Worm (Caenorhabditis elegans) whole organism, young adult: ENCODE results near the gene T06C12.12.

Experiments used
- F49E8.2 ChIP-seq: sonication (generic microtip); optimal IDR thresholded peaks from 3 replicates; lab custom pipeline; 2017; ENCODE audit warnings: missing genetic modification characterization, mild to moderate bottlenecking, missing compliant biosample characterization, antibody characterized with exemption, moderate library complexity; ENCODE audit not compliant: insufficient read depth
- Y67H2A.10 ChIP-seq: fragments of 200-800 bp; sonication (Bioruptor generic); conservative IDR thresholded peaks from 2 replicates; pipeline ENCODE4 v1.3.6; 2022; ENCODE audit warnings: missing genetic modification reagents, missing genetic modification characterization, missing compliant biosample characterization
- ama-1 ChIP-seq, 3 experiments: fragments of 150-350 bp in 1 of 3; sonication (generic microtip) in 2 of 3; optimal IDR thresholded peaks; 2 replicates each; lab custom pipeline; 2014 to 2018; ENCODE audit warnings: missing biosample characterization in 2 of 3, missing genetic modification characterization in 2 of 3, missing genetic modification reagents in 2 of 3
- aptf-2 ChIP-seq: fragments of 200-800 bp; sonication (Bioruptor generic); conservative IDR thresholded peaks from 2 replicates; pipeline ENCODE4 v1.3.6; 2022; ENCODE audit warnings: missing genetic modification reagents, missing genetic modification characterization, missing compliant biosample characterization
- aptf-3 ChIP-seq: fragments of 200-800 bp; sonication (Bioruptor generic); IDR thresholded peaks from 2 replicates; pipeline ENCODE4 v1.3.6; 2022; ENCODE audit warnings: missing genetic modification characterization, missing compliant biosample characterization
- ccch-3 ChIP-seq: fragments of 200-800 bp; sonication (Bioruptor generic); optimal IDR thresholded peaks from 2 replicates; lab custom pipeline; 2018; ENCODE audit warnings: mild to moderate bottlenecking, missing genetic modification characterization, missing compliant biosample characterization
- ceh-40 ChIP-seq: fragments of 200-800 bp; sonication (Bioruptor generic); IDR thresholded peaks from 2 replicates; pipeline ENCODE4 v1.3.6; 2022; ENCODE audit warnings: missing genetic modification characterization, missing compliant biosample characterization
- egl-18 ChIP-seq: fragments of 200-800 bp; sonication (Bioruptor generic); IDR thresholded peaks from 2 replicates; pipeline ENCODE4 v1.3.6; 2022; ENCODE audit warnings: missing genetic modification reagents, missing genetic modification characterization, missing compliant biosample characterization
- ekl-4 ChIP-seq: fragments of 200-800 bp; sonication (Bioruptor generic); IDR thresholded peaks from 2 replicates; pipeline ENCODE4 v1.3.6; 2022; ENCODE audit warnings: missing genetic modification reagents, missing genetic modification characterization, missing compliant biosample characterization
- hlh-12 ChIP-seq: sonication (generic microtip); optimal IDR thresholded peaks from 2 replicates; lab custom pipeline; 2016; ENCODE audit warnings: missing genetic modification characterization, missing compliant biosample characterization
- let-526 ChIP-seq: fragments of 200-800 bp; sonication (Bioruptor generic); IDR thresholded peaks from 2 replicates; pipeline ENCODE4 v1.3.6; 2022; ENCODE audit warnings: missing genetic modification reagents, missing genetic modification characterization, missing compliant biosample characterization
- lin-54 ChIP-seq: fragments of 200-800 bp; sonication (Bioruptor generic); optimal IDR thresholded peaks from 2 replicates; lab custom pipeline; 2018; ENCODE audit warnings: mild to moderate bottlenecking, missing genetic modification characterization, missing compliant biosample characterization
- lsy-27 ChIP-seq: sonication (generic microtip); optimal IDR thresholded peaks from 2 replicates; lab custom pipeline; 2017; ENCODE audit warnings: missing genetic modification characterization, mild to moderate bottlenecking, missing compliant biosample characterization, antibody characterized with exemption, missing genotype, borderline replicate concordance; ENCODE audit not compliant: insufficient read depth
- madf-10 ChIP-seq: sonication (generic microtip); optimal IDR thresholded peaks from 2 replicates; lab custom pipeline; 2016; ENCODE audit warnings: mild to moderate bottlenecking, missing genetic modification characterization, missing compliant biosample characterization
- nfya-2 ChIP-seq: fragments of 200-800 bp; sonication (Bioruptor generic); IDR thresholded peaks from 2 replicates; pipeline ENCODE4 v1.3.6; 2022; ENCODE audit warnings: missing genetic modification reagents, missing genetic modification characterization, missing compliant biosample characterization
- pha-4 ChIP-seq: fragments of 150-350 bp; sonication (generic microtip); optimal IDR thresholded peaks from 2 replicates; lab custom pipeline; 2014; ENCODE audit warnings: missing biosample characterization, missing genetic modification reagents, missing genetic modification characterization

Gene T06C12.12

ce11 chrV:15932390-15932789, 40.5 kb downstream of the T06C12.12 start, which contains the start of gene srw-26:
srw-26 (minus strand) TSS chrV:15932490.
- TF ChIP-seq pha-4 (tag; lab: Kevin White, UChicago) (no peak), ccch-3 (GFP tag; lab: Kevin White, UChicago) (no peak), F49E8.2 (no peak), egl-18 (GFP tag; lab: Robert Waterston, UW) (no peak), aptf-3 (no peak), madf-10 (no peak), ama-1 (optimal IDR thresholded peaks at IDR 0.05; lab: Kevin White, UChicago) (no peak), ama-1 (GFP tag; optimal IDR thresholded peaks at IDR 0.05; lab: Kevin White, UChicago) (no peak), aptf-2 (GFP tag; lab: Robert Waterston, UW) (no peak), hlh-12 (no peak)

- TF ChIP-seq lin-54, result no peak
- no peak for TF ChIP-seq let-526 (GFP tag; lab: Robert Waterston, UW)
- TF ChIP-seq nfya-2 (GFP tag; lab: Robert Waterston, UW), result no peak
- TF ChIP-seq lsy-27 (tag; lab: Kevin White, UChicago), result no peak
- no peak for TF ChIP-seq ccch-3 (GFP tag; lab: Kevin White, UChicago)
- no peak for TF ChIP-seq ekl-4 (GFP tag; lab: Robert Waterston, UW)
- TF ChIP-seq ceh-40 (GFP tag; lab: Robert Waterston, UW), result no peak
- TF ChIP-seq Y67H2A.10, result no peak
- no peak for TF ChIP-seq hlh-12
- TF ChIP-seq, all 124 proteins: peak for 0
Measured at ce11 chrV:15940254-15940653, 48.4 kb downstream of the T06C12.12 start, which contains the start of gene srw-55. srw-55 (minus strand) TSS chrV:15940354.
